Worm (Caenorhabditis elegans) whole organism, late embryonic: ENCODE data around the gene dlat-2.

Source experiments
- C08G9.2 ChIP-seq: sonication (generic microtip); optimal IDR thresholded peaks from 2 replicates; lab custom pipeline; 2016; ENCODE audit warnings: mild to moderate bottlenecking, missing genetic modification characterization, moderate library complexity, missing compliant biosample characterization
- C38D4.7 ChIP-seq: fragments of 200-800 bp; sonication (Bioruptor generic); optimal IDR thresholded peaks from 2 replicates; lab custom pipeline; 2018; ENCODE audit warnings: mild to moderate bottlenecking, missing genetic modification characterization, moderate library complexity, missing compliant biosample characterization
- F13H6.1 ChIP-seq: sonication (generic microtip); optimal IDR thresholded peaks from 2 replicates; lab custom pipeline; 2016; ENCODE audit warnings: missing genetic modification characterization, missing compliant biosample characterization
- K09A11.1 ChIP-seq: sonication (generic microtip); optimal IDR thresholded peaks from 2 replicates; lab custom pipeline; 2017; ENCODE audit warnings: antibody characterized with exemption, mild to moderate bottlenecking, missing genetic modification characterization, missing compliant biosample characterization; ENCODE audit not compliant: insufficient read depth
- ceh-14 ChIP-seq: sonication (generic microtip); optimal IDR thresholded peaks from 2 replicates; lab custom pipeline; 2016; ENCODE audit warnings: missing genotype, missing genetic modification characterization, missing compliant biosample characterization
- ceh-18 ChIP-seq: sonication (generic microtip); optimal IDR thresholded peaks from 2 replicates; lab custom pipeline; 2016; ENCODE audit warnings: missing genetic modification characterization, missing compliant biosample characterization
- ceh-2 ChIP-seq: sonication (generic microtip); optimal IDR thresholded peaks from 2 replicates; lab custom pipeline; 2016; ENCODE audit warnings: missing genotype, missing genetic modification characterization, missing compliant biosample characterization
- ceh-24 ChIP-seq: sonication (generic microtip); optimal IDR thresholded peaks from 2 replicates; lab custom pipeline; 2016; ENCODE audit warnings: mild to moderate bottlenecking, missing genetic modification characterization, missing compliant biosample characterization
- ceh-30 ChIP-seq: fragments of 150-350 bp; optimal IDR thresholded peaks from 2 replicates; lab custom pipeline; 2014; ENCODE audit warnings: missing biosample characterization, missing genetic modification characterization
- ceh-31 ChIP-seq: sonication (generic microtip); optimal IDR thresholded peaks from 2 replicates; lab custom pipeline; 2016; ENCODE audit warnings: missing genetic modification characterization, missing compliant biosample characterization
- ceh-34 ChIP-seq: sonication (generic microtip); optimal IDR thresholded peaks from 2 replicates; lab custom pipeline; 2016; ENCODE audit warnings: mild to moderate bottlenecking, missing genetic modification characterization, missing compliant biosample characterization
- ceh-45 ChIP-seq: fragments of 200-800 bp; sonication (Bioruptor generic); IDR thresholded peaks from 2 replicates; pipeline ENCODE4 v1.3.6; 2022; ENCODE audit warnings: missing genetic modification reagents, missing genetic modification characterization, missing compliant biosample characterization
- ceh-6 ChIP-seq: fragments of 200-800 bp; sonication (Bioruptor generic); optimal IDR thresholded peaks from 2 replicates; lab custom pipeline; 2018; ENCODE audit warnings: mild to moderate bottlenecking, missing genetic modification characterization, missing compliant biosample characterization
- ceh-9 ChIP-seq: sonication (generic microtip); optimal IDR thresholded peaks from 2 replicates; lab custom pipeline; 2016; ENCODE audit warnings: mild to moderate bottlenecking, missing genetic modification characterization, inconsistent platforms, missing compliant biosample characterization
- dmd-4 ChIP-seq: sonication (generic microtip); optimal IDR thresholded peaks from 2 replicates; lab custom pipeline; 2016; ENCODE audit warnings: borderline replicate concordance, missing genetic modification characterization, missing compliant biosample characterization
- elt-2 ChIP-seq: sonication (generic microtip); optimal IDR thresholded peaks from 2 replicates; lab custom pipeline; 2016; ENCODE audit warnings: missing genetic modification reagents, missing genetic modification characterization, missing compliant biosample characterization
- ets-4 ChIP-seq: sonication (generic microtip); optimal IDR thresholded peaks from 2 replicates; lab custom pipeline; 2016; ENCODE audit warnings: missing genetic modification characterization, missing compliant biosample characterization
- eyg-1 ChIP-seq: sonication (generic microtip); optimal IDR thresholded peaks from 2 replicates; lab custom pipeline; 2016; ENCODE audit warnings: missing genotype, missing genetic modification characterization, missing compliant biosample characterization
- fax-1 ChIP-seq: sonication (generic microtip); optimal IDR thresholded peaks from 2 replicates; lab custom pipeline; 2016; ENCODE audit warnings: missing genotype, missing genetic modification characterization, missing compliant biosample characterization
- gmeb-2 ChIP-seq: sonication (generic microtip); optimal IDR thresholded peaks from 2 replicates; lab custom pipeline; 2016; ENCODE audit warnings: missing genetic modification characterization, inconsistent platforms, missing compliant biosample characterization
- hlh-30 ChIP-seq: sonication (generic microtip); optimal IDR thresholded peaks from 2 replicates; lab custom pipeline; 2017; ENCODE audit warnings: antibody characterized with exemption, missing genetic modification characterization, missing compliant biosample characterization; ENCODE audit not compliant: insufficient read depth
- hlh-6 ChIP-seq: sonication (generic microtip); optimal IDR thresholded peaks from 2 replicates; lab custom pipeline; 2016; ENCODE audit warnings: missing genotype, missing genetic modification characterization, missing compliant biosample characterization
- hlh-8 ChIP-seq: sonication (generic microtip); optimal IDR thresholded peaks from 2 replicates; lab custom pipeline; 2016; ENCODE audit warnings: missing genotype, missing genetic modification characterization, missing compliant biosample characterization
- lim-6 ChIP-seq: sonication (generic microtip); optimal IDR thresholded peaks from 2 replicates; lab custom pipeline; 2016; ENCODE audit warnings: missing genetic modification characterization, missing compliant biosample characterization
- madf-2 ChIP-seq: sonication (generic microtip); optimal IDR thresholded peaks from 2 replicates; lab custom pipeline; 2017; ENCODE audit warnings: missing genetic modification characterization, missing compliant biosample characterization
- nhr-11 ChIP-seq: fragments of 150-350 bp; optimal IDR thresholded peaks from 2 replicates; lab custom pipeline; 2014; ENCODE audit warnings: missing biosample characterization, missing genetic modification characterization
- nhr-232 ChIP-seq: sonication (generic microtip); optimal IDR thresholded peaks from 2 replicates; lab custom pipeline; 2016; ENCODE audit warnings: missing genetic modification characterization, missing compliant biosample characterization
- odd-2 ChIP-seq: sonication (generic microtip); optimal IDR thresholded peaks from 2 replicates; lab custom pipeline; 2017; ENCODE audit warnings: antibody characterized with exemption, mild to moderate bottlenecking, missing genetic modification characterization, missing compliant biosample characterization
- pag-3 ChIP-seq: sonication (generic microtip); optimal IDR thresholded peaks from 2 replicates; lab custom pipeline; 2016; ENCODE audit warnings: missing compliant biosample characterization, missing genetic modification characterization, borderline replicate concordance
- pqm-1 ChIP-seq: sonication (generic microtip); optimal IDR thresholded peaks from 2 replicates; lab custom pipeline; 2016; ENCODE audit warnings: missing genetic modification characterization, missing compliant biosample characterization
- pros-1 ChIP-seq: fragments of 150-350 bp; optimal IDR thresholded peaks from 2 replicates; lab custom pipeline; 2014; ENCODE audit warnings: missing biosample characterization, missing genetic modification reagents, missing genetic modification characterization
- rnt-1 ChIP-seq: sonication (generic microtip); optimal IDR thresholded peaks from 2 replicates; lab custom pipeline; 2016; ENCODE audit warnings: missing genetic modification characterization, missing compliant biosample characterization
- sdc-2 ChIP-seq: sonication (generic microtip); optimal IDR thresholded peaks from 2 replicates; lab custom pipeline; 2016; ENCODE audit warnings: missing genotype, missing genetic modification characterization, missing compliant biosample characterization
- sox-4 ChIP-seq: sonication (generic microtip); optimal IDR thresholded peaks from 2 replicates; lab custom pipeline; 2017; ENCODE audit warnings: mild to moderate bottlenecking, missing genetic modification characterization, inconsistent platforms, missing compliant biosample characterization
- tbx-2 ChIP-seq: sonication (generic microtip); optimal IDR thresholded peaks from 2 replicates; lab custom pipeline; 2016; ENCODE audit warnings: missing genetic modification characterization, missing compliant biosample characterization
- tbx-7 ChIP-seq: sonication (generic microtip); optimal IDR thresholded peaks from 2 replicates; lab custom pipeline; 2016; ENCODE audit warnings: missing genotype, missing genetic modification characterization, missing compliant biosample characterization
- ttx-3 ChIP-seq: sonication (generic microtip); optimal IDR thresholded peaks from 2 replicates; lab custom pipeline; 2016; ENCODE audit warnings: missing genetic modification reagents, missing genetic modification characterization, missing compliant biosample characterization
- unc-42 ChIP-seq: sonication (generic microtip); optimal IDR thresholded peaks from 2 replicates; lab custom pipeline; 2016; ENCODE audit warnings: missing genotype, missing genetic modification characterization, missing compliant biosample characterization
- unc-86 ChIP-seq: sonication (generic microtip); optimal IDR thresholded peaks from 2 replicates; lab custom pipeline; 2016; ENCODE audit warnings: missing genetic modification characterization, missing compliant biosample characterization
- zip-5 ChIP-seq: sonication (generic microtip); optimal IDR thresholded peaks from 2 replicates; lab custom pipeline; 2016; ENCODE audit warnings: missing genetic modification characterization, missing compliant biosample characterization

Gene dlat-2

DNA sequence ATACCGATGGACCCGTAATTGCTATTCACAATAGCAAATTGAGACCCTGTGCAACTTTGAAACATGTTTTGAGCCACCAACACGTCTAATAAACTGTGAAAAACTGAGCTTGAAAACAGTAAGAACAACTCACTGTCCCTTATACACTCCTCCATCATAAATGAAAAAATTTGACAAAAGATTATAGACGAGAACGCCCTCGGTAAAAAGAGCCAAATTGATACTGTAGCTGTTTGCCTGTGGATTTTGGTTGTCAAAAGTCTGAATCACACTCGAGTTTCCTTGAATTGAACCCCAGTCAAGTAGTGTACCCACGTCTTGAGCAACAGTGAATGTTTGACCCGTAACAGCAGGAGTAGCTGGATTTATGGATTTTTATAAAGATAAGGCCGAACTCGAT is 39.4 kb upstream of the dlat-2 start:
- TF ChIP-seq dmd-4 (tag; lab: Kevin White, UChicago) (no peak), madf-2 (tag; lab: Kevin White, UChicago) (no peak), ceh-30 (no peak), gmeb-2 (tag; lab: Kevin White, UChicago) (no peak), sdc-2 (tag; lab: Kevin White, UChicago) (no peak), F13H6.1 (tag; lab: Kevin White, UChicago) (no peak), ets-4 (tag; lab: Kevin White, UChicago) (no peak), nhr-232 (tag; lab: Kevin White, UChicago) (no peak), ceh-9 (no peak), K09A11.1 (no peak), lim-6 (tag; lab: Kevin White, UChicago) (no peak), pqm-1 (no peak)

DNA sequence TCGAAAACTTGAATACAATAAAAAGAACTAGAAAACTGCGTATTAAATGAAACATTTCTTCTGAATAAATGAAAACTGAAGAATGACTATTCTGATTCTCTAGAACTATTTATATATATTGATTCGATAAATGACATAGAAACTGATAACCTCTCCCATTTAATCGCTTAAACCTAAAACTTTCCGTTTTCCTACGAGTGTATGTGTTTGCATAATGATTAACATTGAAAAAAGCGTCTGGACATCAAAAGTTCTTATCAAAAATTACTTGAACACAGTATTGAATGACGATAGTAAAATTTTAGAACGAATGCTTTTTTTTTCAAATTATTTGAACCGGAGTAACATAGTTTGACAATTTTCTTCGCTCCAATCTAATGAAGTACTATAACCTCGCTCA is 38.2 kb upstream of the dlat-2 start, which contains the start of gene C49C3.9:
TSS of gene C49C3.9 (minus strand) at position 136 of the 400 bp plus-strand sequence.
- TF ChIP-seq fax-1 (tag; lab: Kevin White, UChicago) (no peak), ceh-30 (no peak), sox-4 (tag; lab: Kevin White, UChicago) (no peak), tbx-7 (tag; lab: Kevin White, UChicago) (no peak), ceh-6 (GFP tag; lab: Kevin White, UChicago) (no peak), unc-86 (tag; lab: Kevin White, UChicago) (no peak), hlh-6 (tag; lab: Kevin White, UChicago) (no peak), ttx-3 (no peak), ceh-18 (no peak), sdc-2 (tag; lab: Kevin White, UChicago) (no peak), nhr-11 (tag; lab: Kevin White, UChicago) (no peak), nhr-232 (tag; lab: Kevin White, UChicago) (no peak), tbx-2 (tag; lab: Kevin White, UChicago) (no peak), rnt-1 (tag; lab: Kevin White, UChicago) (no peak), unc-42 (tag; lab: Kevin White, UChicago) (no peak), pqm-1 (no peak)
- TF ChIP-seq, all 69 proteins: peak for 0

DNA sequence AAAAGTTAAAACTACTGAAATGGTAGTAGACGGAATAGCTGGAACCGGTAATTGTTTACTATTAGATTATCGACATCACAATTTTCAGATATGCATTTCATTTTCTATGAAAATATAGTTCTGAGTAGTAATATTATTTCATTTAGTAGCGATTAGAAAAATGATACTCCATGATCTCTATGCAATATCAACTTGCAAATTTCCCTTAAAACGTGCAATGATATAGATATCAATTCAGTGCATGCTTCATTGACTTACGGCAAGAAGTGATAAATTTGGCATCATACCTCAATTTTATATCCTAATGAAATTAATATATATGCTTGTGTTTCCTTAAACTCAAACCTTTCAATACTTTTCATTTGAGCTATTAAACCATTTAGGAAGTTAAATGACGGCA is 37.8 kb upstream of the dlat-2 start, which contains the start of gene C49C3.21:
TSS of gene C49C3.21 (plus strand) at position 301 of the 400 bp plus-strand sequence.
- TF ChIP-seq ceh-18 (no peak), ceh-14 (tag; lab: Kevin White, UChicago) (no peak), tbx-7 (tag; lab: Kevin White, UChicago) (no peak), ceh-31 (tag; lab: Kevin White, UChicago) (no peak), ceh-45 (GFP tag; lab: Robert Waterston, UW) (no peak), pqm-1 (no peak), odd-2 (tag; lab: Kevin White, UChicago) (no peak), ceh-24 (tag; lab: Kevin White, UChicago) (no peak), eyg-1 (tag; lab: Kevin White, UChicago) (no peak), pag-3 (tag; lab: Kevin White, UChicago) (no peak), ceh-2 (tag; lab: Kevin White, UChicago) (no peak), rnt-1 (tag; lab: Kevin White, UChicago) (no peak), dmd-4 (tag; lab: Kevin White, UChicago) (no peak), C08G9.2 (tag; lab: Kevin White, UChicago) (no peak), hlh-8 (no peak), nhr-11 (tag; lab: Kevin White, UChicago) (no peak), elt-2 (tag; lab: Kevin White, UChicago) (no peak), C38D4.7 (no peak), ceh-34 (tag; lab: Kevin White, UChicago) (no peak), nhr-232 (tag; lab: Kevin White, UChicago) (no peak)

DNA sequence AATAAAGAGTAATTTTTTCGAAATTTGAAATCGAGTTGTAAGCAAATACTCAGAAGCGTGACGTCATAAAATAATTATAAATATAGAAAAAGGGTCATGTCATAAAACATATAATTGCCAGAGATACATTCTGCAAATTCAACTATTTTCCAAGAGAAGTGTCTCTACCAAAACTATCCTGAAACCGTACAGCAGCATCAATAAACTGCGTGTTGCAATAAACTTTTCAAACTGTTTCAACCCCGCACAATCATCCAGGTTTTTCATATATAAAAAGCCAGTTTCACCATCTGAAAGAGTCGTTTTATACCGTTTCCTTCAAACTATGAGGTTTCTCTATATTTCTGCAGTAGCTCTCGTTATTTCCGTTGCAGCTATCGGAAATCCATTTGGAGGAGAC is 36.9 kb upstream of the dlat-2 start, which contains the start of gene C49C3.11:
TSS of gene C49C3.11 (plus strand) at position 301 of the 400 bp plus-strand sequence.
- TF ChIP-seq F13H6.1 (tag; lab: Kevin White, UChicago) (no peak), gmeb-2 (tag; lab: Kevin White, UChicago) (no peak), hlh-30 (tag; lab: Kevin White, UChicago) (no peak), zip-5 (tag; lab: Kevin White, UChicago) (no peak), pros-1 (tag; lab: Kevin White, UChicago) (no peak)
